Worm (Caenorhabditis elegans): Measurements from ENCODE around the gene hlh-15.

DNA sequence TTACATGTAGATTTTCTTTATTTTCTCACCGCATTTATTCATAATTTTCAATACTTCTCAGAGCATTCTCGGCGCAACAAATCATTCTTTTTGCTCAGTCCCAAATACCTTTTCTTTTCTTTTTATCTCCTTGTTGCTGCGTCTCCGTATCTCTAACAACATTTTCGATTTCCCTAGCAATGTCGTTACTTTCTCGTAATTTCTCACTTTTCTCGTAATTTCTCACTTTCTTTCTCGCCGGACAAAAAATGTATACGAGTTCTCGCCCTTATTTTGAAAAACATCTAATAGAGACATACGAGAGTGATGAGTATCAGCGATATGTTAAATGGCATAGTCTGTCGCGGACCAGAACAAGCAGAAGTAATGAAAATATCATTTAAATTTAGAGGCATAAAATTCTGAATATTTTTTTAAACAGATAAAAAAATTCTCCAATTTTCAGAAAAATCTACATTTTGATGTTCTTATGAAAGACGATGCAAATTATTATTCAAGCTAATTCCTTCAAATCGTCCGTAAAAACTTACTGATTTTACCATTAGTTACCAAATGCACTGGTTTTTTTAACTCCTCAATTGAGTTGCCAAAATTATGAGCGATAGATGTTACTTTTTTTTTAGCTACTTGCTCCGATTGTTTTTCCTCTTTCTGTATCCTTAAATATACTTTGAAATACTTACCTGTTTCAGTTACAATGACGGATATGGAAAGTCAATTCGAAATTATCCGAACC lies 37.7 kb downstream of the hlh-15 start, which contains the start of gene F47G3.3:
- TF ChIP-seq ztf-23 (GFP tag; IDR thresholded peaks at IDR 0.05) (no peak), ztf-29 (GFP tag; IDR thresholded peaks at IDR 0.05) (no peak), tab-1 (GFP tag; IDR thresholded peaks at IDR 0.05) (no peak), ref-1 (GFP tag; conservative IDR thresholded peaks at IDR 0.05) (no peak), flt-1 (GFP tag; IDR thresholded peaks at IDR 0.05) (no peak), T22C8.4 (GFP tag; IDR thresholded peaks at IDR 0.05) (no peak), cog-1 (tag; optimal IDR thresholded peaks at IDR 0.05) (no peak)
